Fruit fly (Drosophila melanogaster) whole organism, wandering third instar larva: Measurements from ENCODE around the gene Mgat2.

Experiments
- Abd-B ChIP-seq: fragments of >200 bp; optimal IDR thresholded peaks from 2 replicates; lab custom pipeline; 2017; ENCODE audit warnings: missing biosample characterization, missing genetic modification characterization
- CG9705 ChIP-seq: fragments of 200-800 bp; sonication (Bioruptor generic); optimal IDR thresholded peaks from 2 replicates; lab custom pipeline; 2018; ENCODE audit warnings: missing biosample characterization, mild to moderate bottlenecking, missing genetic modification characterization
- Hr83 ChIP-seq: fragments of 200-300 bp; sonication (Bioruptor generic); optimal IDR thresholded peaks from 2 replicates; lab custom pipeline; 2016; ENCODE audit warnings: missing biosample characterization, mild to moderate bottlenecking, missing genetic modification characterization, moderate library complexity; ENCODE audit not compliant: poor library complexity, severe bottlenecking
- Jra ChIP-seq: sonication (Bioruptor generic); optimal IDR thresholded peaks from 2 replicates; lab custom pipeline; 2016; ENCODE audit warnings: missing biosample characterization, missing genetic modification characterization
- rgr ChIP-seq: fragments of 200-800 bp; sonication (Bioruptor generic); optimal IDR thresholded peaks from 3 replicates; lab custom pipeline; 2016; ENCODE audit warnings: missing biosample characterization, mild to moderate bottlenecking, missing genetic modification characterization

Gene Mgat2

dm6 chr3R:29969347-29969746 lies 52.7 kb downstream of the Mgat2 start, which contains the start of gene TkR99D:
Gene TkR99D (minus strand): TSS chr3R:29969447.
- TF ChIP-seq rgr (GFP tag; lab: Kevin White, UChicago) (no peak), Hr83 (no peak), Jra (GFP tag; lab: Kevin White, UChicago) (no peak), CG9705 (GFP tag; lab: Kevin White, UChicago) (no peak), Abd-B (GFP tag; lab: Kevin White, UChicago) (no peak)
- TF ChIP-seq, all 38 proteins: peak for 0
